Fruit fly (Drosophila melanogaster) whole organism, prepupa: ENCODE data around the gene Phb1.

Experiments used
- CG10631 ChIP-seq: fragments of 200-800 bp; sonication (Bioruptor generic); optimal IDR thresholded peaks from 2 replicates; lab custom pipeline; 2016; ENCODE audit warnings: missing biosample characterization, missing genetic modification characterization
- CG10669 ChIP-seq: fragments of 200-800 bp; sonication (Bioruptor generic); optimal IDR thresholded peaks from 3 replicates; lab custom pipeline; 2018; ENCODE audit warnings: missing biosample characterization, mild to moderate bottlenecking, missing genetic modification characterization, moderate library complexity
- CG11294 ChIP-seq: fragments of 200-800 bp; sonication (Bioruptor generic); IDR thresholded peaks from 2 replicates; pipeline ENCODE4 v1.3.6; 2022; ENCODE audit warnings: missing biosample characterization, missing genetic modification characterization
- CG11762 ChIP-seq: fragments of 200-800 bp; sonication (Bioruptor generic); optimal IDR thresholded peaks from 3 replicates; lab custom pipeline; 2016; ENCODE audit warnings: missing biosample characterization, missing genetic modification characterization; ENCODE audit not compliant: insufficient read depth
- CG11902 ChIP-seq: fragments of 200-800 bp; sonication (Bioruptor generic); optimal IDR thresholded peaks from 3 replicates; lab custom pipeline; 2016; ENCODE audit warnings: missing biosample characterization, missing genetic modification characterization
- CG15336 ChIP-seq: fragments of 200-800 bp; sonication (Bioruptor generic); IDR thresholded peaks from 2 replicates; pipeline ENCODE4 v1.3.6; 2022; ENCODE audit warnings: missing biosample characterization, missing genetic modification characterization
- CG1621 ChIP-seq: fragments of 200-800 bp; sonication (Bioruptor generic); optimal IDR thresholded peaks from 3 replicates; lab custom pipeline; 2018; ENCODE audit warnings: missing biosample characterization, mild to moderate bottlenecking, missing genetic modification characterization
- CG16779 ChIP-seq: fragments of 200-800 bp; sonication (Bioruptor generic); optimal IDR thresholded peaks from 3 replicates; lab custom pipeline; 2017; ENCODE audit warnings: missing biosample characterization, mild to moderate bottlenecking, missing genetic modification characterization
- CG31627 ChIP-seq: fragments of 200-800 bp; sonication (Bioruptor generic); optimal IDR thresholded peaks from 3 replicates; lab custom pipeline; 2016; ENCODE audit warnings: missing biosample characterization, missing genetic modification characterization
- CG34406 ChIP-seq: fragments of 200-800 bp; sonication (Bioruptor generic); optimal IDR thresholded peaks from 3 replicates; lab custom pipeline; 2016; ENCODE audit warnings: missing biosample characterization, missing genetic modification characterization
- CG3919 ChIP-seq: fragments of 200-800 bp; sonication (Bioruptor generic); optimal IDR thresholded peaks from 3 replicates; lab custom pipeline; 2016; ENCODE audit warnings: missing biosample characterization, missing genetic modification characterization
- CG4318 ChIP-seq: fragments of 200-800 bp; sonication (Bioruptor generic); optimal IDR thresholded peaks from 3 replicates; lab custom pipeline; 2017; ENCODE audit warnings: missing biosample characterization, mild to moderate bottlenecking, missing genetic modification characterization
- CG6163 ChIP-seq: fragments of 200-800 bp; sonication (Bioruptor generic); IDR thresholded peaks from 3 replicates; pipeline ENCODE4 v1.3.6; 2022; ENCODE audit warnings: missing biosample characterization, missing genetic modification characterization
- CG6276 ChIP-seq: fragments of 200-800 bp; sonication (Bioruptor generic); optimal IDR thresholded peaks from 2 replicates; lab custom pipeline; 2017; ENCODE audit warnings: missing biosample characterization, mild to moderate bottlenecking, missing genetic modification characterization
- CG6792 ChIP-seq: fragments of 200-800 bp; sonication (Bioruptor generic); optimal IDR thresholded peaks from 3 replicates; lab custom pipeline; 2016; ENCODE audit warnings: missing biosample characterization, missing genetic modification characterization
- CG6808 ChIP-seq: fragments of 200-800 bp; sonication (Bioruptor generic); optimal IDR thresholded peaks from 3 replicates; lab custom pipeline; 2017; ENCODE audit warnings: missing biosample characterization, missing genetic modification characterization, mild to moderate bottlenecking, moderate library complexity, missing genetic modification reagents
- CG8119 ChIP-seq: fragments of 200-800 bp; sonication (Bioruptor generic); IDR thresholded peaks from 3 replicates; pipeline ENCODE4 v1.3.6; 2022; ENCODE audit warnings: missing biosample characterization, missing genetic modification characterization
- CG8319 ChIP-seq: fragments of 200-800 bp; sonication (Bioruptor generic); optimal IDR thresholded peaks from 3 replicates; lab custom pipeline; 2016; ENCODE audit warnings: missing biosample characterization, missing genetic modification characterization
- CG8632 ChIP-seq: fragments of 200-800 bp; sonication (Bioruptor generic); optimal IDR thresholded peaks from 3 replicates; lab custom pipeline; 2016; ENCODE audit warnings: missing biosample characterization, missing genetic modification characterization
- CG9139 ChIP-seq: fragments of 200-800 bp; sonication (Bioruptor generic); optimal IDR thresholded peaks from 3 replicates; lab custom pipeline; 2017; ENCODE audit warnings: missing biosample characterization, mild to moderate bottlenecking, missing genetic modification characterization
- Eip75B ChIP-seq: fragments of 200-800 bp; sonication (Bioruptor generic); optimal IDR thresholded peaks from 3 replicates; lab custom pipeline; 2016; ENCODE audit warnings: missing biosample characterization, missing genetic modification characterization
- Eip78C ChIP-seq: fragments of 200-800 bp; sonication (Bioruptor generic); peaks from one replicate; lab custom pipeline; 2016; ENCODE audit warnings: missing biosample characterization, missing genetic modification characterization
- Eip93F ChIP-seq: fragments of 200-800 bp; sonication (Bioruptor generic); optimal IDR thresholded peaks from 2 replicates; lab custom pipeline; 2016; ENCODE audit warnings: missing biosample characterization, mild to moderate bottlenecking, missing genetic modification characterization
- Ets96B ChIP-seq: fragments of 200-800 bp; optimal IDR thresholded peaks from 2 replicates; lab custom pipeline; 2019; ENCODE audit warnings: missing biosample characterization, mild to moderate bottlenecking, missing genetic modification characterization, moderate library complexity
- Gug ChIP-seq: fragments of 200-800 bp; sonication (Bioruptor generic); IDR thresholded peaks from 2 replicates; pipeline ENCODE4 v1.3.6; 2022; ENCODE audit warnings: missing biosample characterization, missing genetic modification characterization
- Hr38 ChIP-seq: sonication (Bioruptor generic); optimal IDR thresholded peaks from 2 replicates; lab custom pipeline; 2016; ENCODE audit warnings: missing biosample characterization, missing genetic modification characterization
- Hr39 ChIP-seq: fragments of 200-800 bp; sonication (Bioruptor generic); optimal IDR thresholded peaks from 2 replicates; lab custom pipeline; 2016; ENCODE audit warnings: missing biosample characterization, missing genetic modification characterization
- Met ChIP-seq: fragments of 200-800 bp; sonication (Bioruptor generic); optimal IDR thresholded peaks from 3 replicates; lab custom pipeline; 2016; ENCODE audit warnings: missing biosample characterization, missing genetic modification characterization
- OdsH ChIP-seq: fragments of 200-800 bp; sonication (Bioruptor generic); optimal IDR thresholded peaks from 3 replicates; lab custom pipeline; 2016; ENCODE audit warnings: missing biosample characterization, missing genetic modification characterization
- Smox ChIP-seq: fragments of 200-800 bp; sonication (Bioruptor generic); optimal IDR thresholded peaks from 3 replicates; lab custom pipeline; 2016; ENCODE audit warnings: missing biosample characterization, missing genetic modification characterization
- Sox102F ChIP-seq: fragments of 200-800 bp; sonication (Bioruptor generic); optimal IDR thresholded peaks from 2 replicates; lab custom pipeline; 2016; ENCODE audit warnings: missing biosample characterization, mild to moderate bottlenecking, missing genetic modification characterization
- Sox14 ChIP-seq: fragments of 200-800 bp; sonication (Bioruptor generic); optimal IDR thresholded peaks from 3 replicates; lab custom pipeline; 2016; ENCODE audit warnings: missing biosample characterization, missing genetic modification characterization
- Sox15 ChIP-seq: fragments of 200-800 bp; sonication (Bioruptor generic); optimal IDR thresholded peaks from 3 replicates; lab custom pipeline; 2016; ENCODE audit warnings: missing biosample characterization, missing genetic modification characterization
- achi ChIP-seq: fragments of 200-800 bp; sonication (Bioruptor generic); optimal IDR thresholded peaks from 3 replicates; lab custom pipeline; 2016; ENCODE audit warnings: missing biosample characterization, missing genetic modification characterization
- acj6 ChIP-seq: fragments of 200-800 bp; sonication (Bioruptor generic); optimal IDR thresholded peaks from 3 replicates; lab custom pipeline; 2016; ENCODE audit warnings: missing biosample characterization, missing genetic modification characterization
- cyc ChIP-seq: fragments of 200-800 bp; sonication (Bioruptor generic); optimal IDR thresholded peaks from 3 replicates; lab custom pipeline; 2016; ENCODE audit warnings: missing biosample characterization, missing genetic modification characterization
- dac ChIP-seq: fragments of 200-800 bp; sonication (Bioruptor generic); optimal IDR thresholded peaks from 2 replicates; lab custom pipeline; 2017; ENCODE audit warnings: missing biosample characterization, mild to moderate bottlenecking, missing genetic modification characterization
- dsx ChIP-seq: fragments of 200-800 bp; optimal IDR thresholded peaks from 3 replicates; lab custom pipeline; 2019; ENCODE audit warnings: missing biosample characterization, mild to moderate bottlenecking, missing genetic modification characterization, moderate library complexity; ENCODE audit not compliant: poor library complexity, severe bottlenecking
- esn ChIP-seq: fragments of 200-800 bp; sonication (Bioruptor generic); optimal IDR thresholded peaks from 2 replicates; lab custom pipeline; 2016; ENCODE audit warnings: missing biosample characterization, mild to moderate bottlenecking, missing genetic modification characterization, moderate library complexity
- fd59A ChIP-seq: fragments of 200-800 bp; sonication (Bioruptor generic); optimal IDR thresholded peaks from 2 replicates; lab custom pipeline; 2017; ENCODE audit warnings: missing biosample characterization, mild to moderate bottlenecking, missing genetic modification characterization, missing genetic modification reagents
- lz ChIP-seq: fragments of 200-800 bp; sonication (Bioruptor generic); optimal IDR thresholded peaks from 3 replicates; lab custom pipeline; 2016; ENCODE audit warnings: missing biosample characterization, missing genetic modification characterization
- net ChIP-seq: fragments of 200-800 bp; sonication (Bioruptor generic); optimal IDR thresholded peaks from 3 replicates; lab custom pipeline; 2016; ENCODE audit warnings: missing biosample characterization, missing genetic modification characterization
- pdm3 ChIP-seq: fragments of 200-800 bp; sonication (Bioruptor generic); optimal IDR thresholded peaks from 3 replicates; lab custom pipeline; 2016; ENCODE audit warnings: missing biosample characterization, missing genetic modification characterization
- salr ChIP-seq, 2 experiments: fragments of 200-800 bp; sonication (Bioruptor generic); optimal IDR thresholded peaks; 3 replicates each; lab custom pipeline; 2016 to 2018; ENCODE audit warnings: missing biosample characterization in 2 of 2, missing genetic modification characterization in 2 of 2, mild to moderate bottlenecking in 1 of 2
- spab ChIP-seq: fragments of 200-800 bp; sonication (Bioruptor generic); optimal IDR thresholded peaks from 2 replicates; lab custom pipeline; 2017; ENCODE audit warnings: missing biosample characterization, mild to moderate bottlenecking, missing genetic modification characterization, missing genetic modification reagents
- ss ChIP-seq, 2 experiments: fragments of 200-800 bp; sonication (Bioruptor generic); optimal IDR thresholded peaks; 2 replicates in 1 of 2; 3 replicates in 1 of 2; lab custom pipeline; 2017 to 2018; ENCODE audit warnings: mild to moderate bottlenecking in 2 of 2, missing biosample characterization in 2 of 2, missing genetic modification characterization in 2 of 2, moderate library complexity in 1 of 2
- svp ChIP-seq: fragments of 200-800 bp; sonication (Bioruptor generic); peaks from one replicate; lab custom pipeline; 2016; ENCODE audit warnings: missing biosample characterization, missing genetic modification characterization
- topi ChIP-seq: fragments of 200-800 bp; sonication (Bioruptor generic); optimal IDR thresholded peaks from 3 replicates; lab custom pipeline; 2016; ENCODE audit warnings: missing biosample characterization, missing genetic modification characterization
- vri ChIP-seq: fragments of 200-800 bp; sonication (Bioruptor generic); optimal IDR thresholded peaks from 3 replicates; lab custom pipeline; 2016; ENCODE audit warnings: missing biosample characterization, mild to moderate bottlenecking, missing genetic modification characterization

Gene Phb1

dm6 chr2L:19074099-19074828 lies 49.4 kb downstream of the Phb1 start, which contains the start of gene CG17572:
TSS of gene CG17572 (minus strand) at chr2L:19074149.
- TF ChIP-seq CG11902 (GFP tag; lab: Kevin White, UChicago) (no peak), Eip78C (peak; percentile 13), Eip75B (GFP tag; lab: Kevin White, UChicago) (no peak), CG4318 (GFP tag; lab: Kevin White, UChicago) (no peak)

DNA sequence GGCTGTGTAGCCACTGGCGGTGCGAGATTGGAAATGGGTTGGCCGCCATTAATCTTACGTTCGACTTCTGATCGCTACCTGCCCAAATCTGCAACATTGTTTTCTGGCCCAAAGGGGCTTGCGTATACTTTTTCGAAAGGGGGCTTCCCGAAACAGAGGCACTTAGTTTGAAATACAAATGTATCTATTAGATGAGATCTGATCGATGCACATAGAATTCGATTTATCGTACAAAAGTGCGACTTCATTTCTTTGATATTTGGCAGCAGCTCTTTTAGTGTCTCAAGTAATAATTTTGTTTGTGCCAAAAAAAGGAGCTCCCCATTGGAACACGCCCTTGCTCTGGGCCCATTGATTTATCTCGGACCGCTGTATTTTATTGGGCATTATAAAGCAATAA lies 52.0 kb downstream of the Phb1 start:
- TF ChIP-seq vri (GFP tag; lab: Kevin White, UChicago) (no peak), CG6276 (GFP tag; lab: Kevin White, UChicago) (no peak), CG10631 (GFP tag; lab: Kevin White, UChicago) (no peak), achi (GFP tag; lab: Kevin White, UChicago) (no peak), fd59A (GFP tag; lab: Kevin White, UChicago) (no peak), CG16779 (tag; lab: Kevin White, UChicago) (no peak), ss (GFP tag; optimal IDR thresholded peaks at IDR 0.05; lab: Kevin White, UChicago) (no peak), Met (GFP tag; lab: Kevin White, UChicago) (peak; percentile 25), Hr38 (GFP tag; lab: Kevin White, UChicago) (no peak), CG4318 (GFP tag; lab: Kevin White, UChicago) (no peak), CG10669 (GFP tag; lab: Kevin White, UChicago) (no peak), CG11902 (GFP tag; lab: Kevin White, UChicago) (no peak), esn (peak; percentile 15), OdsH (GFP tag; lab: Kevin White, UChicago) (no peak), CG1621 (tag; lab: Kevin White, UChicago) (no peak), spab (GFP tag; lab: Kevin White, UChicago) (no peak), pdm3 (no peak), Sox102F (no peak), Hr39 (GFP tag; lab: Kevin White, UChicago) (peak; percentile 9), CG6808 (no peak), net (GFP tag; lab: Kevin White, UChicago) (no peak), Smox (GFP tag; lab: Kevin White, UChicago) (peak; percentile 21), Eip75B (GFP tag; lab: Kevin White, UChicago) (no peak), topi (GFP tag; lab: Kevin White, UChicago) (peak; percentile 20), CG8319 (GFP tag; lab: Kevin White, UChicago) (no peak), lz (peak; percentile 5), Gug (GFP tag; lab: Robert Waterston, UW) (no peak), salr (GFP tag; optimal IDR thresholded peaks at IDR 0.05; lab: Kevin White, UChicago) (no peak), Sox14 (GFP tag; lab: Kevin White, UChicago) (no peak), acj6 (no peak), CG11762 (GFP tag; lab: Kevin White, UChicago) (no peak), CG8119 (GFP tag; lab: Robert Waterston, UW) (no peak), CG15336 (GFP tag; lab: Robert Waterston, UW) (no peak), CG11294 (GFP tag; lab: Robert Waterston, UW) (no peak), CG34406 (GFP tag; lab: Kevin White, UChicago) (no peak), CG9139 (no peak), Eip93F (GFP tag; lab: Kevin White, UChicago) (no peak), Sox15 (no peak), CG8632 (GFP tag; lab: Kevin White, UChicago) (no peak), Eip78C (peak; percentile 56), CG6792 (GFP tag; lab: Kevin White, UChicago) (no peak), dsx (peak; percentile 82), CG31627 (GFP tag; lab: Kevin White, UChicago) (no peak), CG3919 (no peak), CG6163 (GFP tag; lab: Robert Waterston, UW) (no peak), dac (GFP tag; lab: Kevin White, UChicago) (no peak), Ets96B (tag; lab: Kevin White, UChicago) (no peak), svp (GFP tag; lab: Kevin White, UChicago) (peak; percentile 62), cyc (GFP tag; lab: Kevin White, UChicago) (no peak)
